Worm (Caenorhabditis elegans): Measurements from ENCODE around the gene jac-1.

ce11 chrIV:16036696-16037095, 10.0 kb upstream of the jac-1 start:
- TF ChIP-seq ama-1 (optimal IDR thresholded peaks at IDR 0.05) (no peak), hmbx-1 (tag; optimal IDR thresholded peaks at IDR 0.05) (no peak), ceh-36 (tag; optimal IDR thresholded peaks at IDR 0.05) (no peak), tbx-37 (GFP tag; conservative IDR thresholded peaks at IDR 0.05) (no peak), hnd-1 (tag; optimal IDR thresholded peaks at IDR 0.05) (no peak), B0310.2 (tag; optimal IDR thresholded peaks at IDR 0.05) (no peak), pes-1 (GFP tag; IDR thresholded peaks at IDR 0.05) (no peak), aly-1 (tag; optimal IDR thresholded peaks at IDR 0.05) (no peak), ets-7 (tag; optimal IDR thresholded peaks at IDR 0.05) (no peak), tbx-11 (GFP tag; IDR thresholded peaks at IDR 0.05) (no peak)
